Fruit fly (Drosophila melanogaster) whole organism, wandering third instar larva: ENCODE results near the gene dan.

ENCODE experiments used
- Abd-B ChIP-seq: fragments of >200 bp; optimal IDR thresholded peaks from 2 replicates; lab custom pipeline; 2017; ENCODE audit warnings: missing biosample characterization, missing genetic modification characterization
- CG32264 ChIP-seq: fragments of 200-800 bp; sonication (Bioruptor generic); optimal IDR thresholded peaks from 2 replicates; lab custom pipeline; 2016; ENCODE audit warnings: missing biosample characterization, missing genetic modification characterization
- CG9705 ChIP-seq: fragments of 200-800 bp; sonication (Bioruptor generic); optimal IDR thresholded peaks from 2 replicates; lab custom pipeline; 2018; ENCODE audit warnings: missing biosample characterization, mild to moderate bottlenecking, missing genetic modification characterization
- CrebA ChIP-seq: fragments of 200-800 bp; sonication (Bioruptor generic); optimal IDR thresholded peaks from 2 replicates; lab custom pipeline; 2016; ENCODE audit warnings: missing biosample characterization, mild to moderate bottlenecking, missing genetic modification characterization, borderline replicate concordance
- Dfd ChIP-seq: fragments of >200 bp; optimal IDR thresholded peaks from 2 replicates; lab custom pipeline; 2017; ENCODE audit warnings: missing biosample characterization, missing genetic modification characterization
- Dif ChIP-seq: fragments of 200-275, 200-300 bp; sonication (Bioruptor generic); optimal IDR thresholded peaks from 2 replicates; lab custom pipeline; 2018; ENCODE audit warnings: missing biosample characterization, missing genetic modification characterization; ENCODE audit not compliant: partially characterized antibody
- GATAd ChIP-seq: sonication (Bioruptor generic); optimal IDR thresholded peaks from 2 replicates; lab custom pipeline; 2016; ENCODE audit warnings: missing biosample characterization, missing genetic modification characterization
- HLH106 ChIP-seq: fragments of 200-800 bp; optimal IDR thresholded peaks from 3 replicates; lab custom pipeline; 2019; ENCODE audit warnings: missing biosample characterization, mild to moderate bottlenecking, missing genetic modification characterization, moderate library complexity
- Hnf4 ChIP-seq: fragments of 200-800 bp; sonication (Bioruptor generic); optimal IDR thresholded peaks from 2 replicates; lab custom pipeline; 2016; ENCODE audit warnings: missing biosample characterization, mild to moderate bottlenecking, missing genetic modification characterization
- Hr78 ChIP-seq: fragments of >200 bp; optimal IDR thresholded peaks from 2 replicates; lab custom pipeline; 2017; ENCODE audit warnings: missing biosample characterization, missing genetic modification characterization
- Hr83 ChIP-seq: fragments of 200-300 bp; sonication (Bioruptor generic); optimal IDR thresholded peaks from 2 replicates; lab custom pipeline; 2016; ENCODE audit warnings: missing biosample characterization, mild to moderate bottlenecking, missing genetic modification characterization, moderate library complexity; ENCODE audit not compliant: poor library complexity, severe bottlenecking
- Jra ChIP-seq: sonication (Bioruptor generic); optimal IDR thresholded peaks from 2 replicates; lab custom pipeline; 2016; ENCODE audit warnings: missing biosample characterization, missing genetic modification characterization
- Mio ChIP-seq: sonication (Bioruptor generic); optimal IDR thresholded peaks from 2 replicates; lab custom pipeline; 2016; ENCODE audit warnings: missing biosample characterization, missing genetic modification characterization
- Myc ChIP-seq: fragments of >200 bp; optimal IDR thresholded peaks from 2 replicates; lab custom pipeline; 2017
- N ChIP-seq: fragments of >200 bp; optimal IDR thresholded peaks from 2 replicates; lab custom pipeline; 2018; ENCODE audit warnings: missing biosample characterization, missing external identifiers, missing genetic modification characterization
- OdsH ChIP-seq: fragments of 200-800 bp; sonication (Bioruptor generic); optimal IDR thresholded peaks from 2 replicates; lab custom pipeline; 2016; ENCODE audit warnings: missing biosample characterization, mild to moderate bottlenecking, missing genetic modification characterization
- Rel ChIP-seq, 2 experiments: fragments of 200-800 bp; sonication (Bioruptor generic) in 1 of 2; optimal IDR thresholded peaks; 2 replicates in 1 of 2; 3 replicates in 1 of 2; lab custom pipeline; 2016 to 2019; ENCODE audit warnings: mild to moderate bottlenecking in 2 of 2, missing biosample characterization in 2 of 2, missing genetic modification characterization in 2 of 2, moderate library complexity in 1 of 2
- Sp1 ChIP-seq: fragments of 200-800 bp; sonication (Bioruptor generic); optimal IDR thresholded peaks from 3 replicates; lab custom pipeline; 2019; ENCODE audit warnings: missing biosample characterization, mild to moderate bottlenecking, missing genetic modification characterization, moderate library complexity
- Vsx2 ChIP-seq: fragments of 200-300, 225-300 bp; sonication (Bioruptor generic); optimal IDR thresholded peaks from 2 replicates; lab custom pipeline; 2018; ENCODE audit warnings: missing biosample characterization, missing genetic modification characterization; ENCODE audit not compliant: partially characterized antibody
- br ChIP-seq: fragments of 200-800 bp; sonication (Bioruptor generic); optimal IDR thresholded peaks from 2 replicates; lab custom pipeline; 2016; ENCODE audit warnings: missing biosample characterization, missing genetic modification characterization
- brk ChIP-seq: fragments of 200-800 bp; sonication (Bioruptor generic); optimal IDR thresholded peaks from 2 replicates; lab custom pipeline; 2016; ENCODE audit warnings: missing biosample characterization, mild to moderate bottlenecking, missing genetic modification characterization
- dl ChIP-seq, 2 experiments: fragments of 175-275, 200-275 bp in 1 of 2; fragments of 200-275 bp in 1 of 2; sonication (Bioruptor generic); optimal IDR thresholded peaks; lab custom pipeline; 2018; ENCODE audit warnings: mild to moderate bottlenecking in 2 of 2, missing biosample characterization in 2 of 2, missing genetic modification characterization in 2 of 2, moderate library complexity in 2 of 2; ENCODE audit not compliant: partially characterized antibody in 2 of 2, insufficient read depth in 1 of 2
- dmrt93B ChIP-seq: fragments of 200-800 bp; sonication (Bioruptor generic); optimal IDR thresholded peaks from 2 replicates; lab custom pipeline; 2018; ENCODE audit warnings: missing biosample characterization, mild to moderate bottlenecking, missing genetic modification characterization
- dsf ChIP-seq: sonication (Bioruptor generic); optimal IDR thresholded peaks from 2 replicates; lab custom pipeline; 2016; ENCODE audit warnings: missing biosample characterization, missing genetic modification characterization, borderline replicate concordance
- ey ChIP-seq: fragments of 200-800 bp; sonication (Bioruptor generic); optimal IDR thresholded peaks from 2 replicates; lab custom pipeline; 2016; ENCODE audit warnings: missing biosample characterization, missing genetic modification characterization
- foxo ChIP-seq, 2 experiments: fragments of 200-800 bp; sonication (Bioruptor generic); optimal IDR thresholded peaks; 2 replicates in 1 of 2; 3 replicates in 1 of 2; lab custom pipeline; 2016 to 2017; ENCODE audit warnings: missing biosample characterization in 2 of 2, missing genetic modification characterization in 2 of 2
- fru ChIP-seq: fragments of 200-800 bp; sonication (Bioruptor generic); optimal IDR thresholded peaks from 3 replicates; lab custom pipeline; 2016; ENCODE audit warnings: missing biosample characterization, mild to moderate bottlenecking, missing genetic modification characterization
- h ChIP-seq: fragments of 200-800 bp; sonication (Bioruptor generic); optimal IDR thresholded peaks from 3 replicates; lab custom pipeline; 2016; ENCODE audit warnings: missing biosample characterization, mild to moderate bottlenecking, missing genetic modification characterization
- jim ChIP-seq: fragments of 175-275, 200-325 bp; sonication (Bioruptor generic); optimal IDR thresholded peaks from 2 replicates; lab custom pipeline; 2016; ENCODE audit warnings: missing biosample characterization, mild to moderate bottlenecking, missing genetic modification characterization
- lola ChIP-seq: fragments of >200 bp; optimal IDR thresholded peaks from 2 replicates; lab custom pipeline; 2017; ENCODE audit warnings: missing biosample characterization, missing genetic modification characterization
- pan ChIP-seq: fragments of >200 bp; optimal IDR thresholded peaks from 2 replicates; lab custom pipeline; 2017
- psq ChIP-seq: fragments of 200-800 bp; sonication (Bioruptor generic); optimal IDR thresholded peaks from 3 replicates; lab custom pipeline; 2017; ENCODE audit warnings: missing biosample characterization, mild to moderate bottlenecking, missing genetic modification characterization, moderate library complexity
- rgr ChIP-seq: fragments of 200-800 bp; sonication (Bioruptor generic); optimal IDR thresholded peaks from 3 replicates; lab custom pipeline; 2016; ENCODE audit warnings: missing biosample characterization, mild to moderate bottlenecking, missing genetic modification characterization
- sage ChIP-seq: fragments of 200-800 bp; sonication (Bioruptor generic); optimal IDR thresholded peaks from 2 replicates; lab custom pipeline; 2016; ENCODE audit warnings: missing biosample characterization, mild to moderate bottlenecking, missing genetic modification characterization
- sv ChIP-seq: fragments of 200-800 bp; sonication (Bioruptor generic); optimal IDR thresholded peaks from 3 replicates; lab custom pipeline; 2016; ENCODE audit warnings: missing biosample characterization, missing genetic modification characterization
- tai ChIP-seq: sonication (Bioruptor generic); optimal IDR thresholded peaks from 2 replicates; lab custom pipeline; 2016; ENCODE audit warnings: missing biosample characterization, missing genetic modification characterization
- usp ChIP-seq: fragments of >200 bp; optimal IDR thresholded peaks from 2 replicates; lab custom pipeline; 2017; ENCODE audit warnings: missing biosample characterization, missing genetic modification characterization
- woc ChIP-seq: sonication (Bioruptor generic); optimal IDR thresholded peaks from 2 replicates; lab custom pipeline; 2016; ENCODE audit warnings: missing biosample characterization, mild to moderate bottlenecking, missing genetic modification characterization

dan gene

dm6 chr3R:25183484-25184442 lies at the start of gene dan:
dan (plus strand) TSS chr3R:25184383.
- no peak for TF ChIP-seq Hr78
- TF ChIP-seq HLH106 = peak; percentile 43
- TF ChIP-seq CG9705 (GFP tag; lab: Kevin White, UChicago) = no peak
- no peak for TF ChIP-seq CG32264 (GFP tag; lab: Kevin White, UChicago)
- peak; percentile 41 for TF ChIP-seq fru (GFP tag; lab: Kevin White, UChicago)
- TF ChIP-seq rgr (GFP tag; lab: Kevin White, UChicago) = peak; percentile 36
- TF ChIP-seq dmrt93B (GFP tag; lab: Kevin White, UChicago) = no peak
- TF ChIP-seq Jra (GFP tag; lab: Kevin White, UChicago) = no peak
- TF ChIP-seq lola = no peak
- peak; percentile 92 for TF ChIP-seq Dif
- no peak for TF ChIP-seq pan (lab: Kevin White, UChicago)
- TF ChIP-seq br (GFP tag; lab: Kevin White, UChicago) = no peak
- no peak for TF ChIP-seq dsf
- TF ChIP-seq Mio (GFP tag; lab: Kevin White, UChicago) = no peak
- no peak for TF ChIP-seq Rel (GFP tag; optimal IDR thresholded peaks at IDR 0.05; lab: Kevin White, UChicago)
- TF ChIP-seq Rel (tag; optimal IDR thresholded peaks at IDR 0.05; lab: Kevin White, UChicago) = peak; percentile 82
- peak in 1 of 2 experiments; percentile 71 for TF ChIP-seq foxo (GFP tag; optimal IDR thresholded peaks at IDR 0.05; lab: Kevin White, UChicago)
- TF ChIP-seq brk (GFP tag; lab: Kevin White, UChicago) = no peak
- TF ChIP-seq psq (GFP tag; lab: Kevin White, UChicago) = peak; percentile 53
- peak; percentile 89 to 91 for TF ChIP-seq dl (GFP tag; optimal IDR thresholded peaks at IDR 0.05; lab: Kevin White, UChicago; ENCODE audit: insufficient read depth in 1 of 2, partially characterized antibody in 2 of 2)
- peak; percentile 43 for TF ChIP-seq h
- TF ChIP-seq Sp1 (GFP tag; lab: Kevin White, UChicago) = peak; percentile 63
- TF ChIP-seq GATAd = no peak
- peak; percentile 30 for TF ChIP-seq OdsH (GFP tag; lab: Kevin White, UChicago)
- no peak for TF ChIP-seq usp (GFP tag; lab: Kevin White, UChicago)
- TF ChIP-seq Dfd (GFP tag; lab: Kevin White, UChicago) = no peak
- no peak for TF ChIP-seq woc (GFP tag; lab: Kevin White, UChicago)
- no peak for TF ChIP-seq ey
- no peak for TF ChIP-seq tai (GFP tag; lab: Kevin White, UChicago)
- no peak for TF ChIP-seq sage (GFP tag; lab: Kevin White, UChicago)
- no peak for TF ChIP-seq Abd-B
- peak; percentile 38 for TF ChIP-seq Hr83 (GFP tag; lab: Kevin White, UChicago)
- TF ChIP-seq sv (GFP tag; lab: Kevin White, UChicago) = no peak
- TF ChIP-seq Myc (lab: Kevin White, UChicago) = no peak
- no peak for TF ChIP-seq jim (GFP tag; lab: Kevin White, UChicago)
- TF ChIP-seq Hnf4 (GFP tag; lab: Kevin White, UChicago) = peak; percentile 7
- TF ChIP-seq N (GFP tag; lab: Kevin White, UChicago) = no peak
- TF ChIP-seq Vsx2 (GFP tag; lab: Kevin White, UChicago) = peak; percentile 67
- no peak for TF ChIP-seq CrebA (GFP tag; lab: Kevin White, UChicago)
